Worm (Caenorhabditis elegans): ENCODE data around the gene drh-1.

- TF ChIP-seq nhr-11 (tag; optimal IDR thresholded peaks at IDR 0.05) (no peak), hlh-17 (GFP tag; optimal IDR thresholded peaks at IDR 0.05; ENCODE audit: borderline replicate concordance) (no peak), nhr-28 (tag; optimal IDR thresholded peaks at IDR 0.05) (no peak), snu-23 (GFP tag; optimal IDR thresholded peaks at IDR 0.05) (no peak)
Observed at ce11 chrIV:6582604-6583003, 30.5 kb downstream of the drh-1 start, which contains the start of gene odr-8.
